Fruit fly (Drosophila melanogaster): ENCODE data around the gene CG15022.

- TF ChIP-seq CG1233 (GFP tag; optimal IDR thresholded peaks at IDR 0.05) (no peak), br (optimal IDR thresholded peaks at IDR 0.05) (no peak), CG12155 (GFP tag; optimal IDR thresholded peaks at IDR 0.05) (no peak), CG18262 (tag; optimal IDR thresholded peaks at IDR 0.05) (no peak), CG11085 (GFP tag; IDR thresholded peaks at IDR 0.05) (no peak), CG5953 (GFP tag; IDR thresholded peaks at IDR 0.05) (no peak), CG2875 (GFP tag; optimal IDR thresholded peaks at IDR 0.05) (no peak), CG8924 (tag; optimal IDR thresholded peaks at IDR 0.05) (no peak), dmrt11E (tag; optimal IDR thresholded peaks at IDR 0.05) (no peak), z (GFP tag; IDR thresholded peaks at IDR 0.05) (no peak)
Measured at dm6 chr3L:4436421-4436820, 23.7 kb downstream of the CG15022 start, which contains the start of gene CG15021.
